Worm (Caenorhabditis elegans) whole organism, early embryonic: ENCODE data around the gene glb-17.

Experiments
- B0310.2 ChIP-seq: sonication (generic microtip); optimal IDR thresholded peaks from 2 replicates; lab custom pipeline; 2016; ENCODE audit warnings: mild to moderate bottlenecking, missing genetic modification characterization, missing compliant biosample characterization
- aly-1 ChIP-seq: sonication (generic microtip); optimal IDR thresholded peaks from 2 replicates; lab custom pipeline; 2016; ENCODE audit warnings: missing genetic modification characterization, missing compliant biosample characterization
- ama-1 ChIP-seq: fragments of 150-350 bp; optimal IDR thresholded peaks from 2 replicates; lab custom pipeline; 2014
- ceh-13 ChIP-seq: fragments of 200-800 bp; sonication (Bioruptor generic); optimal IDR thresholded peaks from 2 replicates; lab custom pipeline; 2018; ENCODE audit warnings: mild to moderate bottlenecking, missing genetic modification characterization, missing compliant biosample characterization
- ceh-36 ChIP-seq: sonication (generic microtip); optimal IDR thresholded peaks from 2 replicates; lab custom pipeline; 2016; ENCODE audit warnings: missing genetic modification characterization, inconsistent platforms, missing compliant biosample characterization
- flt-1 ChIP-seq: fragments of 200-800 bp; sonication (Bioruptor generic); IDR thresholded peaks from 2 replicates; pipeline ENCODE4 v1.3.6; 2022; ENCODE audit warnings: missing genetic modification characterization, missing compliant biosample characterization
- hmbx-1 ChIP-seq: sonication (generic microtip); optimal IDR thresholded peaks from 2 replicates; lab custom pipeline; 2016; ENCODE audit warnings: mild to moderate bottlenecking, missing genetic modification characterization, missing compliant biosample characterization
- hmg-4 ChIP-seq: fragments of 200-800 bp; sonication (Bioruptor generic); optimal IDR thresholded peaks from 2 replicates; lab custom pipeline; 2018; ENCODE audit warnings: mild to moderate bottlenecking, missing genetic modification characterization, missing compliant biosample characterization
- scrt-1 ChIP-seq: fragments of 200-800 bp; sonication (Bioruptor generic); IDR thresholded peaks from 2 replicates; pipeline ENCODE4 v1.3.6; 2022; ENCODE audit warnings: missing genetic modification characterization, missing compliant biosample characterization
- tbx-11 ChIP-seq: fragments of 200-800 bp; sonication (Bioruptor generic); IDR thresholded peaks from 2 replicates; pipeline ENCODE4 v1.3.6; 2022; ENCODE audit warnings: missing genetic modification characterization, missing compliant biosample characterization
- tra-4 ChIP-seq: sonication (generic microtip); optimal IDR thresholded peaks from 2 replicates; lab custom pipeline; 2017; ENCODE audit warnings: missing genetic modification characterization, missing compliant biosample characterization

ce11 chrX:9553095-9553494 lies 23.7 kb downstream of the glb-17 start:
- TF ChIP-seq ama-1 (lab: Kevin White, UChicago): no peak
- TF ChIP-seq flt-1 (GFP tag; lab: Robert Waterston, UW): no peak
- TF ChIP-seq aly-1 (tag; lab: Kevin White, UChicago): no peak
- TF ChIP-seq ceh-36 (tag; lab: Kevin White, UChicago): no peak
- no peak for TF ChIP-seq hmbx-1 (tag; lab: Kevin White, UChicago)
- no peak for TF ChIP-seq tra-4
- TF ChIP-seq B0310.2 (tag; lab: Kevin White, UChicago): no peak
- no peak for TF ChIP-seq hmg-4
- no peak for TF ChIP-seq tbx-11
- no peak for TF ChIP-seq ceh-13 (GFP tag; lab: Kevin White, UChicago)
- no peak for TF ChIP-seq scrt-1 (GFP tag; lab: Robert Waterston, UW)
